Fruit fly (Drosophila melanogaster) whole organism: ENCODE data around the gene Rsf1.

Source experiments
- pan ChIP-seq: fragments of >200 bp; optimal IDR thresholded peaks from 2 replicates; lab custom pipeline; 2017
- psq ChIP-seq: fragments of >200 bp; optimal IDR thresholded peaks from 2 replicates; lab custom pipeline; 2017

DNA sequence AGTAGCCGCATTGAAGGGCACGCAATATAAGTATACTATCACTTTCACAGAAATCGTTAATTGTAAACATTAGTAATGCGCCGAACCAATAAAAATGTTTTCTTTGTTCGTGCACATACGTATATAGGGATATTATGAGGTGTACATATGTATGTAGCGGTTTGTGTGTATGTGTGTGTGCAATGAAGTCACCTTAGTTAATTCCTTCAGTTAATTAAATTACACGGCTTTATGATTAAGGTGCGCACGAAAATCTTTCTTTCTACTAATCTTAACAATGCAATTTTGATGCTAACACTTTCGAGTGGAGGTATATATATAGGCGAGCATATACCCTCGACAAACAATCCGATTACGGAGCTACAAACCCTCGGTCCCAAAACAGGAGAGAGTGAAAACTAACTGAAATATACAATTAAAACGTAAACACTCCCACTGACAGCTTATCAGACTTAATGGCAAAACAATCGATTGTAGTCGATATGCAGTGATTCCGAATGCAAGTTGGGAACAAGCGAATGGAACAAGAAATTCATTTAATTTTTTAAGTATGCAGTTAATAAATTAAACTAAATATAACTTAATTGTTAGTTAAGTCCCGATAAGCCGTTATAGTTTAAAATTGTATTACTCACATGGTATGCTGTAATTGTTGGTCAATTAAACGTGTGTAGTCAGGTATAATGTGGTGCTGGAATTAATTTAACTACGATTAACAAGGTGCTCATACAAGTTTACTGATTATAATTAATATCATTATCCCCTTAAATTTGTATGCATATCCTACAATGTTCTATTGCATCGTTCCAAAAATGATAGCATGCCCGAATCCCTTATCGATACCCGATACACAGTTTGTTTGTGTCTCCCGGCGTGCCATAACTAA, 42.6 kb downstream of the Rsf1 start, which contains the start of the genes Npc1a and Prosalpha6:
- TF ChIP-seq pan (lab: Kevin White, UChicago), result no peak
- no peak for TF ChIP-seq psq (lab: Kevin White, UChicago)
